Worm (Caenorhabditis elegans): ENCODE results near the gene C44C1.1.

ce11 chrX:1018586-1018985 is 38.0 kb downstream of the C44C1.1 start:
- TF ChIP-seq ces-1 (GFP tag; optimal IDR thresholded peaks at IDR 0.05), result peak; percentile 99
- TF ChIP-seq ham-2 (GFP tag; optimal IDR thresholded peaks at IDR 0.05), result no peak
- no peak for TF ChIP-seq unc-62 (GFP tag; optimal IDR thresholded peaks at IDR 0.05)
- TF ChIP-seq nhr-28 (tag; optimal IDR thresholded peaks at IDR 0.05), result no peak
- no peak for TF ChIP-seq ztf-11 (tag; optimal IDR thresholded peaks at IDR 0.05)
- no peak for TF ChIP-seq lsy-2 (tag; optimal IDR thresholded peaks at IDR 0.05)
- TF ChIP-seq cnd-1 (tag; optimal IDR thresholded peaks at IDR 0.05), result no peak
- no peak for TF ChIP-seq unc-39 (tag; optimal IDR thresholded peaks at IDR 0.05)
- no peak for TF ChIP-seq elt-1 (tag; optimal IDR thresholded peaks at IDR 0.05; ENCODE audit: borderline replicate concordance, insufficient read depth)
- TF ChIP-seq nhr-76 (tag; optimal IDR thresholded peaks at IDR 0.05), result no peak
- TF ChIP-seq nhr-12 (tag; optimal IDR thresholded peaks at IDR 0.05), result no peak
- no peak for TF ChIP-seq ceh-83 (GFP tag; optimal IDR thresholded peaks at IDR 0.05)

Measured in whole organism, mixed stage, embryonic.